Worm (Caenorhabditis elegans): ENCODE data around the gene Y55F3AR.2.
A peak's percentile ranks its signal among the peaks of the same experiment; 100 is the strongest.

Y55F3AR.2 gene

DNA sequence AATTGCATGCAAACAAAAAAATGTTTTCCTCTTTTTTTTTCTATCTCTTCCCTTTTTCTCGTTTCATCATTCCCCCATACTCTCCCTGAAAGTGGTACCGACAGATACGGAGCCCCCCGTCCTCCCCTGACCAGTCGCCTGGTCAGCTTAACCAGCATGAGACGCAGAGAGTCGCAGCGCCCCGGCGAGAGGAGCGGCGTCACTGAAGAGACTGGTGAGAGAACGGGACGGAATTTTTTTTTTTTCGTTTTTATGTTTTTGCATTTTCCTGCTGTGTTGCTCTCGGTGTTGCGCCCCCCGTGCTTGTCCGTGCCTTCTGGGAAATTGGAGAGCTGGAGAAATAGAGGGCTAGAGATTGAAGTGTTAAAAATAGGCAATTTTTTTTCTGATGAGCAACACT lies 24.0 kb upstream of the Y55F3AR.2 start (continued):
- TF ChIP-seq lsy-27 (tag; optimal IDR thresholded peaks at IDR 0.05; ENCODE audit: borderline replicate concordance, insufficient read depth): no peak
- 0 out of 2 replicates have a peak, but pooled peaks have one; percentile 28 for TF ChIP-seq nfyb-1 (GFP tag; IDR thresholded peaks at IDR 0.05)
- TF ChIP-seq him-1 (tag; optimal IDR thresholded peaks at IDR 0.05): no peak
- TF ChIP-seq F33H1.4 (GFP tag; IDR thresholded peaks at IDR 0.05): no peak
- TF ChIP-seq ekl-4 (GFP tag; IDR thresholded peaks at IDR 0.05): no peak
- peak; percentile 32 for TF ChIP-seq attf-5 (GFP tag; optimal IDR thresholded peaks at IDR 0.05)
- TF ChIP-seq ets-4 (GFP tag; optimal IDR thresholded peaks at IDR 0.05): peak; percentile 29
- TF ChIP-seq nhr-80 (tag; optimal IDR thresholded peaks at IDR 0.05): peak; percentile 88
- peak; percentile 40 for TF ChIP-seq F23B12.7 (tag; optimal IDR thresholded peaks at IDR 0.05; ENCODE audit: insufficient read depth)
- TF ChIP-seq K12H6.12 (tag; optimal IDR thresholded peaks at IDR 0.05): peak; percentile 47
- TF ChIP-seq lin-54 (GFP tag; optimal IDR thresholded peaks at IDR 0.05): peak; percentile 9
- no peak for TF ChIP-seq snpc-3.4 (tag; optimal IDR thresholded peaks at IDR 0.05)
- TF ChIP-seq F10E7.11 (tag; optimal IDR thresholded peaks at IDR 0.05): no peak
- TF ChIP-seq mcd-1 (GFP tag; IDR thresholded peaks at IDR 0.05): peak; percentile 66
- TF ChIP-seq pbrm-1 (GFP tag; IDR thresholded peaks at IDR 0.05): peak; percentile 80; the same call in 1 of the 2 replicates
- TF ChIP-seq hmg-1.2 (GFP tag; IDR thresholded peaks at IDR 0.05): peak; percentile 84

DNA sequence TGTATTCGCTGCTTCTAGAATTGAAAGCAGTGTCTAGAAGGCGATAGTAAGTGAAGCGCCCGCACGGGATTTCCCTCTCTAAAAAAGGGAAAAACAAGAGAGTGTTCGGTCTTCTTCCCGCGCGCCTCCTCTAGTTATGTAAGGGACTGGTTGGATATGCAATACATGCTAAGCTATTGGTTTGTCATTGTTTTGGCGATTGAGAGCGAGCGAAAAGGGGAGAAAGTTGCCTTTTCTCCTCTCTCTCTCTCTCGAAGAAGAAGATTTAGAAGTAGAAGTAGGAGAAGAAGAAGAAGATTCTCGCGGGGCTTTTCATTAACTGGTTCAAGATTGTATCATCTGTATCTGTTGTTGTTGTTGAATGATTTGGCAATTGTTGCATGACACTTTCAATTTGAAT lies 20.3 kb upstream of the Y55F3AR.2 start:
- no peak for TF ChIP-seq F57C9.4 (tag; optimal IDR thresholded peaks at IDR 0.05)
- no peak for TF ChIP-seq nfya-1 (tag; optimal IDR thresholded peaks at IDR 0.05; ENCODE audit: borderline replicate concordance, insufficient read depth)
- TF ChIP-seq ceh-91 (GFP tag; IDR thresholded peaks at IDR 0.05): no peak
- TF ChIP-seq ceh-58 (GFP tag; IDR thresholded peaks at IDR 0.05): no peak
- TF ChIP-seq D2030.7 (GFP tag; IDR thresholded peaks at IDR 0.05): no peak
- TF ChIP-seq xnd-1 (tag; optimal IDR thresholded peaks at IDR 0.05): no peak
- no peak for TF ChIP-seq let-607 (tag; optimal IDR thresholded peaks at IDR 0.05)

DNA sequence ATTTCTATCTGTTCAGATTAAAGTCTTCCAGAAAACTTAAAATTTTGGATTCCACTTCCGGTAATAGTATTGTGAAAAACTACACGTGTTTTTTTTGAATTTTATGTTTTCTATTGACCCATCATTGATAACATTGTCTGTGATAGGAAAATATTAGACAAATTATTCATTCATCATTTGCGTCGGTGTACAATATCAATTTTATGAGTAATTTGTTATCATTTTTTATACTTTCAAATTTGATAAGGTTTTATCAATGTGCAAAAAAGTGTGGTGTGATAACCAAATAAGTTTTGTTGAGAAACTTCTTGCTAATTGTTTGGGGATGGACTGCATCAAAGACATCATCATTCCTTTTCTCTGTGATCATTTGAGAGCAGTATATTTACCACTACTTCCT lies 18.9 kb upstream of the Y55F3AR.2 start:
- TF ChIP-seq nhr-80 (tag; optimal IDR thresholded peaks at IDR 0.05) (peak; percentile 33), lin-35 (GFP tag; optimal IDR thresholded peaks at IDR 0.05) (no peak)

DNA sequence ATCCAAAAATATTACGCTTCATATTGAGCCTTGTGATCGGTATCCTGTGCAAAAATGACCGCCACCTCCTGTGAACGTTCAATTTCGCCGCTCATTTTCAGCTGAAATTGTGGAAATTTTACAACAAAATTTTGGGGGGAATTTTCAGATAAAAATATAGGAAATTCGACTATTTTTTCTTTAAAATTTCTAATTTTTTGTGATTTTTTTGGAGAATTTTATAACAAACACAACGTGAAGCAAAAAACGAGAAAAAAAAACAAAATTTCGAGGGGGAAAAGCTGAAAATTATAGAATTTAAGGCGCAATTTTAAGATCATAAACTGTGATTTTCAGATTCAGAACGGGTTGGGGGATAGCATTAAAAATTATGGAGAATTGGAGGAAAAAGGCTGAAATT lies 7.4 kb upstream of the Y55F3AR.2 start, which contains the start of gene csn-4:
Gene csn-4, minus strand, starts transcription at position 101 of the 400 bp plus-strand sequence.
- no peak for TF ChIP-seq cebp-1 (GFP tag; IDR thresholded peaks at IDR 0.05)
- TF ChIP-seq cebp-1 (tag; optimal IDR thresholded peaks at IDR 0.05): peak; percentile 15
- 0 out of 2 replicates have a peak, but pooled peaks have one; percentile 10 for TF ChIP-seq nfyb-1 (GFP tag; IDR thresholded peaks at IDR 0.05)
- no peak for TF ChIP-seq efl-1 (GFP tag; optimal IDR thresholded peaks at IDR 0.05)

DNA sequence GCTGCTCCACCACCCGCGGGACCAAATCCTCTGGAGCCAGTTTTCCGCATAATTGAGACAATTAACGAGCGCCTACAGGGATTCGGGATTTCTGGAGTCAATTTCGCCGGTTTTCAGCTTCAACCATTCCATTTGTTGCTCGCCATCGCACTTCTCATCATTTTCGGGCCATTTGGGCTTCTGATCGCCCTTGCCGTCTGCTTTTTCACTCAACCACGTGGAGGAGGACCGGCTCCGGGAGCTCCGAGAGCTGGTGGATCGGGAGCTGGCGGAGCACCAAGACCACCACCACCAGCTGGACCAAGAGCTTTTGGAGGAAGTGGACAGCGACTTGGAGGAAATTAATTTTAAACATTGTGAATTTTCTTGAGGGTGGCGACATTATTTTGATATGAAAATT lies 1.8 kb downstream of the Y55F3AR.2 start:
- peak; percentile 48; the same call in 1 of the 2 replicates for TF ChIP-seq egrh-3 (GFP tag; IDR thresholded peaks at IDR 0.05)
- TF ChIP-seq zfh-2 (GFP tag; conservative IDR thresholded peaks at IDR 0.05): peak; percentile 83
- no peak for TF ChIP-seq rec-8 (tag; optimal IDR thresholded peaks at IDR 0.05)

DNA sequence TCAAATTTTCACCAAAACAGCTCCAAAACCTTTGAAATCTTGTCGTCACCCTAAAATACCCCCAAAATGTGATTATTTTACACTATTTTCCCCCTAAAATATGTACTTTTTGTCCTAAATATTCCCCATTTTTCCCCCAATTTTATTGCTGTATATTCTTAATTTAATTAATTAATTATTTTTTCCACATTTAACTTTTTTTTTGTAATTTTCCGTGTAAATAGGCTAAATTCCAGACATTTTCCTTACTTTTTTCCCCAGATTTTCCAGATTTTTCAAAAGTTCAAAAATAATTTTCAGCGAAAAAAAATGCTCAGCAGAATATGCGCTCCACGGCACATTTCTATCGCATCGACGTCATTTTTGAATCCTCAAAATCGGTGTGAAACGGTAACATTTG lies 2.8 kb downstream of the Y55F3AR.2 start, which contains the start of gene cox-18:
Gene cox-18, plus strand, starts transcription at position 301 of the 400 bp plus-strand sequence.
- TF ChIP-seq B0261.1 (tag; optimal IDR thresholded peaks at IDR 0.05): no peak
